Worm (Caenorhabditis elegans) whole organism, late embryonic: ENCODE results near the gene aly-1.

Experiments
- elt-2 ChIP-seq: sonication (generic microtip); optimal IDR thresholded peaks from 2 replicates; lab custom pipeline; 2016; ENCODE audit warnings: missing genetic modification reagents, missing genetic modification characterization, missing compliant biosample characterization
- nhr-11 ChIP-seq: fragments of 150-350 bp; optimal IDR thresholded peaks from 2 replicates; lab custom pipeline; 2014; ENCODE audit warnings: missing biosample characterization, missing genetic modification characterization
- pag-3 ChIP-seq: sonication (generic microtip); optimal IDR thresholded peaks from 2 replicates; lab custom pipeline; 2016; ENCODE audit warnings: missing compliant biosample characterization, missing genetic modification characterization, borderline replicate concordance

- no peak for TF ChIP-seq nhr-11 (tag; lab: Kevin White, UChicago)
- TF ChIP-seq elt-2: no peak
- no peak for TF ChIP-seq pag-3 (tag; lab: Kevin White, UChicago)
These were observed 5.3 kb downstream of the aly-1 start for ce11 chrIV:9114078-9114477.
